Fruit fly (Drosophila melanogaster): ENCODE results near the gene CG14316.

The CG14316 gene

dm6 chr3R:18164052-18164722 is 12.3 kb downstream of the CG14316 start, which contains the start of the genes CG7218 and Cbp20 (continued):
- peak; percentile 91 for TF ChIP-seq row (GFP tag; IDR thresholded peaks at IDR 0.05)
- TF ChIP-seq CG6175 (GFP tag; IDR thresholded peaks at IDR 0.05), result peak; percentile 69; the same call in 1 of the 3 replicates
- TF ChIP-seq chm (GFP tag; IDR thresholded peaks at IDR 0.05), result peak; percentile 58; the same call in 1 of the 2 replicates
- TF ChIP-seq gcm (GFP tag; optimal IDR thresholded peaks at IDR 0.05), result no peak
- TF ChIP-seq CG17612 (GFP tag; IDR thresholded peaks at IDR 0.05), result peak; percentile 52; the same call in 1 of the 2 replicates
- no peak for TF ChIP-seq org-1 (GFP tag; optimal IDR thresholded peaks at IDR 0.05)
- TF ChIP-seq esg (GFP tag; conservative IDR thresholded peaks at IDR 0.05), result 0 out of 2 replicates have a peak, but pooled peaks have one; percentile 26
- peak; percentile 66 for TF ChIP-seq B-H1 (GFP tag; IDR thresholded peaks at IDR 0.05)
- TF ChIP-seq CG1792 (GFP tag; optimal IDR thresholded peaks at IDR 0.05), result no peak
- no peak for TF ChIP-seq NC2α (GFP tag; optimal IDR thresholded peaks at IDR 0.05)
- 0 out of 3 replicates have a peak, but pooled peaks have one; percentile 5 for TF ChIP-seq C15 (GFP tag; IDR thresholded peaks at IDR 0.05)
- peak; percentile 76 for TF ChIP-seq sob (GFP tag; IDR thresholded peaks at IDR 0.05)
- peak; percentile 88 for TF ChIP-seq knrl (GFP tag; IDR thresholded peaks at IDR 0.05; ENCODE audit: partially characterized antibody)
- peak; percentile 69; the same call in 2 of the 3 replicates for TF ChIP-seq Aef1 (GFP tag; IDR thresholded peaks at IDR 0.05)
- TF ChIP-seq CG17385 (GFP tag; optimal IDR thresholded peaks at IDR 0.05), result peak; percentile 60
- TF ChIP-seq bsh (GFP tag; optimal IDR thresholded peaks at IDR 0.05), result peak in 1 of 2 experiments; percentile 43
- no peak for TF ChIP-seq br (optimal IDR thresholded peaks at IDR 0.05)
- peak; percentile 46 for TF ChIP-seq bab2 (GFP tag; optimal IDR thresholded peaks at IDR 0.05)
- peak; percentile 58 to 71 for TF ChIP-seq Pdp1 (GFP tag; optimal IDR thresholded peaks at IDR 0.05)
- TF ChIP-seq schlank (tag; optimal IDR thresholded peaks at IDR 0.05), result no peak
- TF ChIP-seq CG7786 (GFP tag; optimal IDR thresholded peaks at IDR 0.05), result peak; percentile 48
- peak; percentile 76 for TF ChIP-seq E2f1 (GFP tag; IDR thresholded peaks at IDR 0.05)
- TF ChIP-seq jing (GFP tag; optimal IDR thresholded peaks at IDR 0.05), result no peak
- no peak for TF ChIP-seq Dfd (GFP tag; optimal IDR thresholded peaks at IDR 0.05)
- TF ChIP-seq CG15011 (GFP tag; optimal IDR thresholded peaks at IDR 0.05), result no peak
- TF ChIP-seq CG13296 (GFP tag; optimal IDR thresholded peaks at IDR 0.05), result peak; percentile 61
- peak; percentile 45 for TF ChIP-seq dm (GFP tag; optimal IDR thresholded peaks at IDR 0.05)
- TF ChIP-seq Usf (GFP tag; optimal IDR thresholded peaks at IDR 0.05), result peak; percentile 18
- no peak for TF ChIP-seq gt (GFP tag; IDR thresholded peaks at IDR 0.05)
- peak; percentile 36 for TF ChIP-seq jumu (GFP tag; optimal IDR thresholded peaks at IDR 0.05)
- peak; percentile 62; the same call in 1 of the 2 replicates for TF ChIP-seq rib (GFP tag; IDR thresholded peaks at IDR 0.05)
- peak; percentile 22 for TF ChIP-seq CG17186 (GFP tag; optimal IDR thresholded peaks at IDR 0.05)
- no peak for TF ChIP-seq Kr (GFP tag; optimal IDR thresholded peaks at IDR 0.05)
- 0 out of 2 replicates have a peak, but pooled peaks have one; percentile 22 for TF ChIP-seq ara (GFP tag; IDR thresholded peaks at IDR 0.05)
- TF ChIP-seq BtbVII (GFP tag; optimal IDR thresholded peaks at IDR 0.05), result no peak
- TF ChIP-seq Oaz (GFP tag; IDR thresholded peaks at IDR 0.05), result no peak
- TF ChIP-seq CG11398 (GFP tag; optimal IDR thresholded peaks at IDR 0.05), result no peak
- TF ChIP-seq Xbp1 (GFP tag; optimal IDR thresholded peaks at IDR 0.05), result peak; percentile 84
- no peak for TF ChIP-seq CG7745 (tag; optimal IDR thresholded peaks at IDR 0.05)
- TF ChIP-seq CG11085 (GFP tag; IDR thresholded peaks at IDR 0.05), result peak; percentile 60; the same call in 1 of the 2 replicates
- TF ChIP-seq CG12071 (GFP tag; optimal IDR thresholded peaks at IDR 0.05), result no peak
- TF ChIP-seq CG4282 (GFP tag; optimal IDR thresholded peaks at IDR 0.05), result peak; percentile 42
- TF ChIP-seq nerfin-2 (GFP tag; IDR thresholded peaks at IDR 0.05; ENCODE audit: partially characterized antibody), result peak; percentile 55
- peak; percentile 59 for TF ChIP-seq CG12744 (GFP tag; optimal IDR thresholded peaks at IDR 0.05)
- TF ChIP-seq Tbp (GFP tag; optimal IDR thresholded peaks at IDR 0.05), result no peak
- TF ChIP-seq CG18619 (GFP tag; optimal IDR thresholded peaks at IDR 0.05), result peak; percentile 50
- no peak for TF ChIP-seq Ravus (GFP tag; IDR thresholded peaks at IDR 0.05)
- no peak for TF ChIP-seq Vsx1 (GFP tag; optimal IDR thresholded peaks at IDR 0.05)
- no peak for TF ChIP-seq Stat92E (GFP tag; optimal IDR thresholded peaks at IDR 0.05)
- peak; percentile 81 for TF ChIP-seq amos (GFP tag; IDR thresholded peaks at IDR 0.05; ENCODE audit: partially characterized antibody)

All from whole organism, embryonic.